Fruit fly (Drosophila melanogaster) whole organism: Measurements from ENCODE around the gene RpS6.

Experiments used
- Dll ChIP-seq: fragments of >200 bp; optimal IDR thresholded peaks from 2 replicates; lab custom pipeline; 2017
- EcR ChIP-seq, 2 experiments: fragments of >200 bp; optimal IDR thresholded peaks; 2 replicates each; lab custom pipeline; 2017; ENCODE audit warnings: missing biosample characterization in 2 of 2, missing genetic modification characterization in 2 of 2, missing genetic modification reagents in 2 of 2
- pan ChIP-seq: fragments of >200 bp; optimal IDR thresholded peaks from 2 replicates; lab custom pipeline; 2017
- psq ChIP-seq: fragments of >200 bp; optimal IDR thresholded peaks from 2 replicates; lab custom pipeline; 2017
- usp ChIP-seq: fragments of >200 bp; optimal IDR thresholded peaks from 2 replicates; lab custom pipeline; 2017; ENCODE audit warnings: missing biosample characterization, missing genetic modification characterization, mixed read lengths

The RpS6 gene

DNA sequence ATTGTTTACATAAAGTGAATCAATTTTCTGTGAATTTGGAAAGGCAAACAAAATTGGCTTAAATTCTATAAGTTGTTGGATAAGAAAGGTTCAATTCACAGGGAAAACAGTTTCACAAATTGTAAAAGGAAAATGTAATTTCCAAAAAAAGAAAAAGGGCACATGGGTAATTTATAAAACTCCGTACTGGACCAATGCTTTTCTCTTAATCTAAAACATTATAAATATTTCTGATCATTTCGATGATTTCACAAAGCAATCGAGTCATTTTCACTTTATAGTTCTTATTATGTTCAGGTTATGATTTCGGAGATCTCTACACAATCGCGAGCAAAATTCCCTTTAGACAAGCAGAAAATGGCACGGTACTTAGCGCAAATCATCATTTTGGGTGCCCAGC, 43.3 kb downstream of the RpS6 start, which contains the start of gene CG1409:
CG1409 (plus strand) TSS at position 301 of the 400 bp plus-strand sequence.
- no peak for TF ChIP-seq Dll
- no peak for TF ChIP-seq usp (GFP tag; lab: Kevin White, UChicago)

dm6 chrX:7854144-7854543, 47.0 kb downstream of the RpS6 start, which contains the start of gene CG10920:
Gene CG10920, minus strand, starts transcription at chrX:7854244.
- TF ChIP-seq psq (lab: Kevin White, UChicago) (no peak), EcR (GFP tag; optimal IDR thresholded peaks at IDR 0.05; lab: Kevin White, UChicago) (no peak), pan (lab: Kevin White, UChicago) (no peak), usp (GFP tag; lab: Kevin White, UChicago) (no peak)
